Worm (Caenorhabditis elegans): Measurements from ENCODE around the gene C35A5.5.

DNA sequence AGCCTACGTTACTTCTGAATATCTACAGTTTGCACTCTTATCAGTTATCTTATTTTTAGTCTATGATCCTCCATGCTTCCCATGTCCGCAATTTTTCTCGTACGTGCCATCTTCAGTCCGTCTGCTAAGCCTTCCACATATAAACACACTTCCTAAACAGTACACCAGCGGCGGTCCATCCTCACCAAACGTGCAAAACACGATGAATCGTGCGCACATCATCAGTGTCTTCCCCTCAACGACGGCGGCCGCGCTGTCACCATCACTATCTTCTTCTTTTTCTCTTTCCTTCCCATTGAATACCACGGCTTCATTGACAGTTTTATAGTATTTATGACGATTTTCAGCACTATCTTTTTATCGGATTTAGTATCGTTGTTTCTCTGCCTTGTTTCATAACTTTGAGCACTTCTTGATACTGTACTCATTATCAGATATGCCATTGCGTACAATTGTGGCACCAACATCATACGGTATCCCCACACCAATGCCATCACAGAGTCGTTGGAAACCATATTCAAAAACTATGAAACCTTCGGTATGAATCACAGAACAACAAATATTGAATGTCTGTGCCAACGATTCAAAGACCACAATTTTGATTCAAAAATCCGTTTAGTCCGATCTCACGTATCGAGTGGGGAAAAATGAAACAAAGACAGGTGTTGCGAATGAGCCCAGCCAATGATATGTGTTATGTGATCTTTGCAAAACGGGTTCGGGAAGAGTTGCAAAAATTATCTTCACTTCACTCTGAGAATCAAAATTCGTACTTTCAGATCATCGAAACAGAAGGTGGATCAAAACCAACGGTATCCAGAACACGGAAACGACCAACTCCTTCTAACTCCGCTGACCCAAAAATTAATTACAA, 32.5 kb upstream of the C35A5.5 start:
- TF ChIP-seq pha-4 (GFP tag; IDR thresholded peaks at IDR 0.05) (no peak), pha-4 (tag; optimal IDR thresholded peaks at IDR 0.05) (no peak), mdl-1 (tag; optimal IDR thresholded peaks at IDR 0.05) (no peak), unc-62 (GFP tag; optimal IDR thresholded peaks at IDR 0.05 in 1 of 2) (peak in 1 of 2 experiments; percentile 31), unc-62 (tag; optimal IDR thresholded peaks at IDR 0.05) (no peak), T26A8.4 (GFP tag; IDR thresholded peaks at IDR 0.05) (no peak), D1046.2 (GFP tag; IDR thresholded peaks at IDR 0.05) (no peak), nhr-77 (tag; optimal IDR thresholded peaks at IDR 0.05) (no peak), nhr-76 (tag; optimal IDR thresholded peaks at IDR 0.05) (no peak), hlh-11 (tag; optimal IDR thresholded peaks at IDR 0.05) (no peak), nhr-102 (tag; optimal IDR thresholded peaks at IDR 0.05) (no peak), snpc-1.2 (GFP tag; IDR thresholded peaks at IDR 0.05) (no peak), ztf-7 (tag; optimal IDR thresholded peaks at IDR 0.05) (no peak), nhr-25 (tag; optimal IDR thresholded peaks at IDR 0.05; ENCODE audit: borderline replicate concordance, insufficient read depth) (no peak), zag-1 (tag; optimal IDR thresholded peaks at IDR 0.05) (no peak)

Data from whole organism, L4 larva.